Fruit fly (Drosophila melanogaster) whole organism, pupa: Measurements from ENCODE around the gene Slimp.
A peak's percentile ranks its signal among the peaks of the same experiment; 100 is the strongest.

Experiments used
- CG10348 ChIP-seq: fragments of 200-800 bp; sonication (Bioruptor generic); IDR thresholded peaks from 2 replicates; pipeline ENCODE4 v1.3.6; 2022; ENCODE audit warnings: missing biosample characterization, missing genetic modification characterization
- CG12605 ChIP-seq: fragments of 200-800 bp; sonication (Bioruptor generic); IDR thresholded peaks from 2 replicates; pipeline ENCODE4 v1.3.6; 2022; ENCODE audit warnings: missing biosample characterization, missing genetic modification characterization
- CG13204 ChIP-seq: fragments of 200-800 bp; sonication (Bioruptor generic); optimal IDR thresholded peaks from 2 replicates; lab custom pipeline; 2018; ENCODE audit warnings: missing biosample characterization, mild to moderate bottlenecking, missing genetic modification characterization, moderate library complexity
- CG14655 ChIP-seq: fragments of 200-800 bp; sonication (Bioruptor generic); optimal IDR thresholded peaks from 3 replicates; lab custom pipeline; 2017; ENCODE audit warnings: mild to moderate bottlenecking, missing biosample characterization, missing genetic modification reagents, missing genetic modification characterization
- CG15710 ChIP-seq: fragments of 200-800 bp; sonication (Bioruptor generic); optimal IDR thresholded peaks from 2 replicates; lab custom pipeline; 2018; ENCODE audit warnings: missing biosample characterization, mild to moderate bottlenecking, missing genetic modification characterization, moderate library complexity
- CG17806 ChIP-seq: fragments of 200-800 bp; sonication (Bioruptor generic); optimal IDR thresholded peaks from 2 replicates; lab custom pipeline; 2018; ENCODE audit warnings: missing biosample characterization, mild to moderate bottlenecking, missing genetic modification characterization, moderate library complexity
- CG32121 ChIP-seq: fragments of 200-800 bp; sonication (Bioruptor generic); IDR thresholded peaks from 2 replicates; pipeline ENCODE4 v1.3.6; 2022; ENCODE audit warnings: missing biosample characterization, missing genetic modification characterization
- CG34367 ChIP-seq: fragments of 200-800 bp; sonication (Bioruptor generic); optimal IDR thresholded peaks from 2 replicates; lab custom pipeline; 2018; ENCODE audit warnings: missing biosample characterization, mild to moderate bottlenecking, missing genetic modification characterization
- CG4496 ChIP-seq: fragments of 200-800 bp; sonication (Bioruptor generic); IDR thresholded peaks from 3 replicates; pipeline ENCODE4 v1.3.6; 2022; ENCODE audit warnings: missing biosample characterization, missing genetic modification characterization
- CG8159 ChIP-seq: fragments of 200-800 bp; sonication (Bioruptor generic); optimal IDR thresholded peaks from 3 replicates; lab custom pipeline; 2018; ENCODE audit warnings: missing biosample characterization, mild to moderate bottlenecking, missing genetic modification characterization, moderate library complexity
- CG8301 ChIP-seq: fragments of 200-800 bp; sonication (Bioruptor generic); optimal IDR thresholded peaks from 2 replicates; lab custom pipeline; 2018; ENCODE audit warnings: missing biosample characterization, mild to moderate bottlenecking, missing genetic modification characterization
- CG9948 ChIP-seq: fragments of 200-800 bp; sonication (Bioruptor generic); optimal IDR thresholded peaks from 2 replicates; lab custom pipeline; 2018; ENCODE audit warnings: missing biosample characterization, mild to moderate bottlenecking, missing genetic modification characterization, moderate library complexity
- D1 ChIP-seq: fragments of 200-800 bp; sonication (Bioruptor generic); optimal IDR thresholded peaks from 2 replicates; lab custom pipeline; 2018; ENCODE audit warnings: missing biosample characterization, mild to moderate bottlenecking, missing genetic modification characterization, moderate library complexity
- EcR ChIP-seq: fragments of 200-800 bp; sonication (Bioruptor generic); optimal IDR thresholded peaks from 3 replicates; lab custom pipeline; 2019; ENCODE audit warnings: missing biosample characterization, missing genetic modification characterization, mild to moderate bottlenecking, moderate library complexity, missing genetic modification reagents
- Ets98B ChIP-seq: fragments of 200-800 bp; sonication (Bioruptor generic); IDR thresholded peaks from 2 replicates; pipeline ENCODE4 v1.3.6; 2022; ENCODE audit warnings: missing biosample characterization, missing genetic modification characterization
- Pif1A ChIP-seq: fragments of 200-800 bp; sonication (Bioruptor generic); optimal IDR thresholded peaks from 3 replicates; lab custom pipeline; 2016; ENCODE audit warnings: missing biosample characterization, missing genetic modification characterization
- Pif1B ChIP-seq: fragments of 200-800 bp; sonication (Bioruptor generic); optimal IDR thresholded peaks from 3 replicates; lab custom pipeline; 2016; ENCODE audit warnings: missing biosample characterization, missing genetic modification characterization
- Snoo ChIP-seq: fragments of 200-800 bp; sonication (Bioruptor generic); optimal IDR thresholded peaks from 3 replicates; lab custom pipeline; 2017; ENCODE audit warnings: missing biosample characterization, mild to moderate bottlenecking, missing genetic modification characterization, inconsistent platforms
- fd96Ca ChIP-seq: fragments of 200-800 bp; sonication (Bioruptor generic); IDR thresholded peaks from 3 replicates; pipeline ENCODE4 v1.3.6; 2022; ENCODE audit warnings: missing biosample characterization, missing genetic modification characterization
- gl ChIP-seq: fragments of 200-800 bp; sonication (Bioruptor generic); optimal IDR thresholded peaks from 2 replicates; lab custom pipeline; 2018; ENCODE audit warnings: missing biosample characterization, mild to moderate bottlenecking, missing genetic modification characterization
- rn ChIP-seq: fragments of 200-800 bp; sonication (Bioruptor generic); IDR thresholded peaks from 2 replicates; pipeline ENCODE4 v1.3.6; 2022; ENCODE audit warnings: missing biosample characterization, missing genetic modification characterization

The Slimp gene

dm6 chr3R:24141013-24141592 lies 7.7 kb downstream of the Slimp start, which contains the start of gene Kal1:
TSS of gene Kal1 (plus strand) at chr3R:24141395.
- TF ChIP-seq CG8159 (tag; lab: Kevin White, UChicago), result peak; percentile 98
- peak; percentile 96 for TF ChIP-seq Pif1A (GFP tag; lab: Kevin White, UChicago)
- TF ChIP-seq CG15710, result peak; percentile 98
- peak; percentile 92 for TF ChIP-seq rn (GFP tag; lab: Robert Waterston, UW)
- peak; percentile 95 for TF ChIP-seq CG8301 (tag; lab: Kevin White, UChicago)
- TF ChIP-seq CG10348 (GFP tag; lab: Robert Waterston, UW), result peak; percentile 79
- TF ChIP-seq CG4496 (GFP tag; lab: Robert Waterston, UW), result peak; percentile 97
- TF ChIP-seq D1 (tag; lab: Kevin White, UChicago), result peak; percentile 92
- peak; percentile 96 for TF ChIP-seq CG14655 (GFP tag; lab: Kevin White, UChicago)
- peak; percentile 96 for TF ChIP-seq gl
- peak; percentile 98 for TF ChIP-seq CG17806 (tag; lab: Kevin White, UChicago)
- TF ChIP-seq EcR (GFP tag; lab: Kevin White, UChicago), result peak; percentile 79
- peak; percentile 97 for TF ChIP-seq CG34367 (tag; lab: Kevin White, UChicago)
- TF ChIP-seq CG32121 (GFP tag; lab: Robert Waterston, UW), result peak; percentile 98
- TF ChIP-seq fd96Ca (GFP tag; lab: Robert Waterston, UW), result peak; percentile 97
- TF ChIP-seq CG9948 (tag; lab: Kevin White, UChicago), result peak; percentile 97
- TF ChIP-seq CG13204 (GFP tag; lab: Kevin White, UChicago), result peak; percentile 98
- TF ChIP-seq Ets98B (GFP tag; lab: Robert Waterston, UW), result peak; percentile 98
- peak; percentile 97 for TF ChIP-seq Pif1B
- TF ChIP-seq CG12605, result peak; percentile 98
- TF ChIP-seq Snoo, result peak; percentile 99

dm6 chr3R:24139646-24140130 lies 9.1 kb downstream of the Slimp start:
- TF ChIP-seq CG4496 (GFP tag; lab: Robert Waterston, UW) (0 out of 3 replicates have a peak, but pooled peaks have one; percentile 16), rn (GFP tag; lab: Robert Waterston, UW) (no peak)
- TF ChIP-seq, all 21 proteins: peak for 1

- TF ChIP-seq CG12605, result no peak
- no peak for TF ChIP-seq CG14655 (GFP tag; lab: Kevin White, UChicago)
- TF ChIP-seq CG8159 (tag; lab: Kevin White, UChicago), result no peak
- TF ChIP-seq fd96Ca (GFP tag; lab: Robert Waterston, UW), result no peak
- TF ChIP-seq Snoo, result no peak
- TF ChIP-seq CG13204 (GFP tag; lab: Kevin White, UChicago), result no peak
- TF ChIP-seq CG8301 (tag; lab: Kevin White, UChicago), result no peak
- TF ChIP-seq EcR (GFP tag; lab: Kevin White, UChicago), result no peak
- no peak for TF ChIP-seq rn (GFP tag; lab: Robert Waterston, UW)
- no peak for TF ChIP-seq CG10348 (GFP tag; lab: Robert Waterston, UW)
- no peak for TF ChIP-seq CG32121 (GFP tag; lab: Robert Waterston, UW)
- TF ChIP-seq CG4496 (GFP tag; lab: Robert Waterston, UW), result no peak
- TF ChIP-seq CG34367 (tag; lab: Kevin White, UChicago), result no peak
- no peak for TF ChIP-seq gl
- no peak for TF ChIP-seq D1 (tag; lab: Kevin White, UChicago)
- no peak for TF ChIP-seq Pif1B
- TF ChIP-seq CG9948 (tag; lab: Kevin White, UChicago), result no peak
- TF ChIP-seq CG17806 (tag; lab: Kevin White, UChicago), result no peak
Observed at dm6 chr3R:24138478-24139455, 10.0 kb downstream of the Slimp start.

dm6 chr3R:24137311-24137945 lies 11.3 kb downstream of the Slimp start, which contains the start of gene Npc2f:
TSS of gene Npc2f (plus strand) at chr3R:24137895.
- no peak for TF ChIP-seq CG17806 (tag; lab: Kevin White, UChicago)
- no peak for TF ChIP-seq CG8159 (tag; lab: Kevin White, UChicago)
- TF ChIP-seq Pif1B, result no peak
- no peak for TF ChIP-seq CG32121 (GFP tag; lab: Robert Waterston, UW)
- TF ChIP-seq CG12605, result no peak
- TF ChIP-seq Ets98B (GFP tag; lab: Robert Waterston, UW), result no peak
- no peak for TF ChIP-seq CG15710
- TF ChIP-seq EcR (GFP tag; lab: Kevin White, UChicago), result peak; percentile 64

dm6 chr3R:24134580-24134979 lies 14.2 kb downstream of the Slimp start, which contains the start of gene Sec10:
TSS of gene Sec10 (plus strand) at chr3R:24134831.
- peak; percentile 4 for TF ChIP-seq CG34367 (tag; lab: Kevin White, UChicago)
- TF ChIP-seq CG8301 (tag; lab: Kevin White, UChicago), result no peak
- TF ChIP-seq Pif1A (GFP tag; lab: Kevin White, UChicago), result no peak
- TF ChIP-seq CG4496 (GFP tag; lab: Robert Waterston, UW), result no peak
- no peak for TF ChIP-seq gl
- no peak for TF ChIP-seq CG15710
- no peak for TF ChIP-seq Ets98B (GFP tag; lab: Robert Waterston, UW)
- TF ChIP-seq CG17806 (tag; lab: Kevin White, UChicago), result no peak
- no peak for TF ChIP-seq CG10348 (GFP tag; lab: Robert Waterston, UW)
